Worm (Caenorhabditis elegans): Measurements from ENCODE around the gene M163.7.

DNA sequence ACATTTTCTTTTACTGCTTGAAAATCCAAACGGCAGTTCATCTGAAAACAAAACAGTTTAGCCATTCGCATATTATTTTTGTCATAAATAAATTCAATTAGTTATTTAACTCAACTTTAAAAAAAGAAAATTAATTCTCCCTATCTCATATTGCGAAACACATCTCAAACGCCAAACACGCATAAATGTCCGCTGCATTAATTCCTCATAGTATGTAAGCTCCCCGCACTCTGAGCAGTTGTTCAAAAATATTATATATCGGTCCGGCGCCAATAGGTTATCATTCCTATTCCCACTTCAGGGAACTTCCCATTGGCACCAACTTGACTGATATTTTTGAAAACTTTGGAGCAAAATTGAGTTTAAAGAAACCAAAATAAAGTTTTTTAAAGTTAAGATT lies 13.6 kb downstream of the M163.7 start:
- TF ChIP-seq ceh-31 (tag; optimal IDR thresholded peaks at IDR 0.05) (no peak), pha-4 (tag; optimal IDR thresholded peaks at IDR 0.05) (no peak), nhr-11 (tag; optimal IDR thresholded peaks at IDR 0.05) (no peak), odd-2 (tag; optimal IDR thresholded peaks at IDR 0.05) (no peak), pqm-1 (tag; optimal IDR thresholded peaks at IDR 0.05) (no peak), ahr-1 (tag; optimal IDR thresholded peaks at IDR 0.05) (no peak)
